Fruit fly (Drosophila melanogaster) ovary, adult (tissue): ENCODE measurements around the gene CG1847.

Experiments used
- CG17801 ChIP-seq: fragments of 200-800 bp; optimal IDR thresholded peaks from 2 replicates; lab custom pipeline; 2019; ENCODE audit warnings: missing biosample characterization, mild to moderate bottlenecking, missing genetic modification characterization, moderate library complexity; ENCODE audit not compliant: partially characterized antibody

The CG1847 gene

dm6 chrX:11891682-11892179 lies 22.8 kb downstream of the CG1847 start, which contains the start of gene sicily:
sicily (plus strand) TSS chrX:11891732.
- TF ChIP-seq CG17801 (GFP tag; lab: Kevin White, UChicago) = peak; percentile 42

- TF ChIP-seq CG17801 (GFP tag; lab: Kevin White, UChicago) = no peak
Observed at dm6 chrX:11893643-11894042, 24.7 kb downstream of the CG1847 start, which contains the start of gene wisp. wisp (plus strand) TSS chrX:11893943.

dm6 chrX:11894198-11894597 lies 25.2 kb downstream of the CG1847 start:
- TF ChIP-seq CG17801 (GFP tag; lab: Kevin White, UChicago) = no peak

- TF ChIP-seq CG17801 (GFP tag; lab: Kevin White, UChicago) = no peak
Observed at dm6 chrX:11895141-11895540, 26.2 kb downstream of the CG1847 start.

- TF ChIP-seq CG17801 (GFP tag; lab: Kevin White, UChicago) = peak; percentile 57
Observed at dm6 chrX:11905144-11905543, 36.2 kb downstream of the CG1847 start, which contains the start of gene Upf1. Upf1 (minus strand) TSS chrX:11905371.

dm6 chrX:11906818-11907281 lies 37.9 kb downstream of the CG1847 start, which contains the start of gene CG43156:
CG43156 (minus strand) TSS chrX:11906868.
- peak; percentile 11 for TF ChIP-seq CG17801 (GFP tag; lab: Kevin White, UChicago)

dm6 chrX:11913581-11913980 lies 44.6 kb downstream of the CG1847 start:
- no peak for TF ChIP-seq CG17801 (GFP tag; lab: Kevin White, UChicago)

dm6 chrX:11915154-11915593 lies 46.2 kb downstream of the CG1847 start:
- peak; percentile 35 for TF ChIP-seq CG17801 (GFP tag; lab: Kevin White, UChicago)

- peak; percentile 25 for TF ChIP-seq CG17801 (GFP tag; lab: Kevin White, UChicago)
Observed at dm6 chrX:11917056-11917633, 48.2 kb downstream of the CG1847 start, which contains the start of gene pot. pot (minus strand) TSS chrX:11917260.
